Fruit fly (Drosophila melanogaster) Kc167 (cell line): ENCODE results near the gene CG34181.

Source experiments
- h ChIP-seq: fragments of >200 bp; optimal IDR thresholded peaks from 3 replicates; lab custom pipeline; 2018; ENCODE audit warnings: missing external identifiers
- psq ChIP-seq: fragments of >200 bp; optimal IDR thresholded peaks from 2 replicates; lab custom pipeline; 2017; ENCODE audit warnings: missing external identifiers

- TF ChIP-seq h = no peak
- TF ChIP-seq psq (lab: Kevin White, UChicago) = no peak
Observed at dm6 chr2L:9349246-9349645, 18.2 kb upstream of the CG34181 start, which contains the start of gene CG43350.
